Worm (Caenorhabditis elegans) whole organism, L1 larva: Measurements from ENCODE around the gene npr-17.

Source experiments
- C04F5.9 ChIP-seq: sonication (generic microtip); optimal IDR thresholded peaks from 2 replicates; lab custom pipeline; 2016; ENCODE audit warnings: missing genetic modification characterization, missing compliant biosample characterization
- C34B4.2 ChIP-seq: sonication (generic microtip); optimal IDR thresholded peaks from 2 replicates; lab custom pipeline; 2017; ENCODE audit warnings: mild to moderate bottlenecking, missing genetic modification characterization, missing compliant biosample characterization
- F16B12.6 ChIP-seq: fragments of 150-350 bp; optimal IDR thresholded peaks from 2 replicates; lab custom pipeline; 2014; ENCODE audit warnings: missing biosample characterization, missing genetic modification characterization
- aha-1 ChIP-seq: fragments of 150-350 bp; optimal IDR thresholded peaks from 2 replicates; lab custom pipeline; 2014; ENCODE audit warnings: missing biosample characterization, missing genetic modification characterization
- blmp-1 ChIP-seq: fragments of 150-350 bp; optimal IDR thresholded peaks from 2 replicates; lab custom pipeline; 2014; ENCODE audit warnings: missing biosample characterization, missing genetic modification characterization
- ceh-8 ChIP-seq: fragments of 200-800 bp; sonication (Bioruptor generic); optimal IDR thresholded peaks from 2 replicates; lab custom pipeline; 2018; ENCODE audit warnings: mild to moderate bottlenecking, missing genetic modification characterization, moderate library complexity, missing compliant biosample characterization
- ceh-82 ChIP-seq, 3 experiments: fragments of 150-350 bp in 1 of 3; sonication (generic microtip) in 2 of 3; optimal IDR thresholded peaks; 2 replicates each; lab custom pipeline; 2014 to 2017; ENCODE audit warnings: missing biosample characterization in 3 of 3, missing genetic modification characterization in 3 of 3
- ceh-88 ChIP-seq: fragments of 200-800 bp; sonication (Bioruptor generic); IDR thresholded peaks from 2 replicates; pipeline ENCODE4 v1.3.6; 2022; ENCODE audit warnings: missing genetic modification characterization, missing compliant biosample characterization
- dpl-1 ChIP-seq, 3 experiments: fragments of 150-350 bp in 2 of 3; sonication (generic microtip) in 1 of 3; optimal IDR thresholded peaks; 2 replicates each; lab custom pipeline; 2014 to 2017; ENCODE audit warnings: missing biosample characterization in 3 of 3, missing genetic modification characterization in 3 of 3, missing genetic modification reagents in 3 of 3
- efl-1 ChIP-seq, 4 experiments: fragments of 150-350 bp; optimal IDR thresholded peaks in 3 of 4; peaks in 1 of 4; 1 replicate in 1 of 4; 2 replicates in 3 of 4; lab custom pipeline; 2014; ENCODE audit warnings: missing biosample characterization in 2 of 4, missing genetic modification characterization in 2 of 4, missing genetic modification reagents in 2 of 4
- efl-3 ChIP-seq: fragments of 200-800 bp; sonication (Bioruptor generic); optimal IDR thresholded peaks from 2 replicates; lab custom pipeline; 2018; ENCODE audit warnings: mild to moderate bottlenecking, missing genetic modification characterization, missing compliant biosample characterization
- egl-13 ChIP-seq: sonication (generic microtip); optimal IDR thresholded peaks from 2 replicates; lab custom pipeline; 2016; ENCODE audit warnings: missing genotype, missing genetic modification reagents, missing genetic modification characterization, missing compliant biosample characterization
- elt-3 ChIP-seq, 6 experiments: fragments of 150-350 bp in 1 of 6; sonication (generic microtip); optimal IDR thresholded peaks; 2 replicates each; lab custom pipeline; 2017 to 2018; ENCODE audit warnings: missing biosample characterization in 6 of 6, missing genetic modification characterization in 6 of 6, inconsistent platforms in 1 of 6
- grh-1 ChIP-seq: fragments of 200-800 bp; sonication (Bioruptor generic); IDR thresholded peaks from 2 replicates; pipeline ENCODE4 v1.3.6; 2022; ENCODE audit warnings: missing genetic modification reagents, missing genetic modification characterization, missing compliant biosample characterization
- hpl-2 ChIP-seq: fragments of 150-350 bp; optimal IDR thresholded peaks from 2 replicates; lab custom pipeline; 2014; ENCODE audit warnings: missing biosample characterization, missing genetic modification reagents, missing genetic modification characterization
- isw-1 ChIP-seq: fragments of 200-800 bp; sonication (Bioruptor generic); IDR thresholded peaks from 2 replicates; pipeline ENCODE4 v1.3.6; 2022; ENCODE audit warnings: missing genetic modification characterization, missing compliant biosample characterization
- lin-13 ChIP-seq: fragments of 150-350 bp; optimal IDR thresholded peaks from 2 replicates; lab custom pipeline; 2014; ENCODE audit warnings: missing biosample characterization, missing genetic modification reagents, missing genetic modification characterization
- lin-14 ChIP-seq: fragments of 200-800 bp; sonication (Bioruptor generic); optimal IDR thresholded peaks from 2 replicates; lab custom pipeline; 2018; ENCODE audit warnings: mild to moderate bottlenecking, missing genetic modification characterization, moderate library complexity, missing compliant biosample characterization
- mab-9 ChIP-seq: fragments of 200-800 bp; sonication (Bioruptor generic); IDR thresholded peaks from 2 replicates; pipeline ENCODE4 v1.3.6; 2022; ENCODE audit warnings: missing genetic modification reagents, missing genetic modification characterization, missing compliant biosample characterization
- mdl-1 ChIP-seq, 2 experiments: fragments of 150-350 bp; optimal IDR thresholded peaks; 2 replicates each; lab custom pipeline; 2014 to 2017; ENCODE audit warnings: missing biosample characterization in 2 of 2, missing genetic modification characterization in 2 of 2, inconsistent platforms in 1 of 2
- mef-2 ChIP-seq: fragments of 150-350 bp; optimal IDR thresholded peaks from 2 replicates; lab custom pipeline; 2014; ENCODE audit warnings: missing biosample characterization, missing genetic modification characterization
- nhr-12 ChIP-seq: sonication (generic microtip); optimal IDR thresholded peaks from 2 replicates; lab custom pipeline; 2017; ENCODE audit warnings: missing biosample characterization, missing genetic modification characterization
- nhr-28 ChIP-seq: fragments of 150-350 bp; optimal IDR thresholded peaks from 2 replicates; lab custom pipeline; 2014; ENCODE audit warnings: missing biosample characterization, missing genetic modification characterization
- nhr-71 ChIP-seq: sonication (generic microtip); optimal IDR thresholded peaks from 2 replicates; lab custom pipeline; 2016; ENCODE audit warnings: mild to moderate bottlenecking, missing genetic modification characterization, moderate library complexity, missing compliant biosample characterization
- nhr-76 ChIP-seq: sonication (generic microtip); optimal IDR thresholded peaks from 2 replicates; lab custom pipeline; 2017; ENCODE audit warnings: missing biosample characterization, missing genetic modification characterization
- nhr-77 ChIP-seq: fragments of 150-350 bp; optimal IDR thresholded peaks from 2 replicates; lab custom pipeline; 2014; ENCODE audit warnings: missing biosample characterization, missing genetic modification characterization
- nhr-84 ChIP-seq: sonication (generic microtip); optimal IDR thresholded peaks from 2 replicates; lab custom pipeline; 2017; ENCODE audit warnings: missing biosample characterization, missing genetic modification characterization
- nhr-85 ChIP-seq: sonication (generic microtip); peaks from one replicate; lab custom pipeline; 2016; ENCODE audit warnings: missing genetic modification characterization, inconsistent platforms, missing compliant biosample characterization
- pax-3 ChIP-seq: fragments of 200-800 bp; sonication (Bioruptor generic); optimal IDR thresholded peaks from 2 replicates; lab custom pipeline; 2018; ENCODE audit warnings: mild to moderate bottlenecking, missing genetic modification characterization, moderate library complexity, missing compliant biosample characterization
- sptf-1 ChIP-seq: fragments of 150-350 bp; optimal IDR thresholded peaks from 2 replicates; lab custom pipeline; 2014; ENCODE audit warnings: missing biosample characterization, missing genetic modification characterization
- sup-37 ChIP-seq: fragments of 200-800 bp; sonication (Bioruptor generic); optimal IDR thresholded peaks from 2 replicates; lab custom pipeline; 2018; ENCODE audit warnings: mild to moderate bottlenecking, missing genetic modification characterization, missing compliant biosample characterization
- swsn-7 ChIP-seq: sonication (generic microtip); optimal IDR thresholded peaks from 2 replicates; lab custom pipeline; 2016; ENCODE audit warnings: missing genetic modification characterization, missing compliant biosample characterization
- tbx-2 ChIP-seq: sonication (generic microtip); optimal IDR thresholded peaks from 2 replicates; lab custom pipeline; 2016; ENCODE audit warnings: missing genetic modification characterization, missing compliant biosample characterization
- tlp-1 ChIP-seq: fragments of 150-350 bp; optimal IDR thresholded peaks from 2 replicates; lab custom pipeline; 2014; ENCODE audit warnings: missing biosample characterization, missing genetic modification characterization
- unc-130 ChIP-seq: fragments of 150-350 bp; optimal IDR thresholded peaks from 2 replicates; lab custom pipeline; 2017; ENCODE audit warnings: missing biosample characterization, missing genetic modification characterization, inconsistent platforms
- unc-30 ChIP-seq: sonication (generic microtip); optimal IDR thresholded peaks from 2 replicates; lab custom pipeline; 2017; ENCODE audit warnings: missing biosample characterization, missing genetic modification characterization
- unc-62 ChIP-seq: fragments of 150-350 bp; optimal IDR thresholded peaks from 2 replicates; lab custom pipeline; 2014; ENCODE audit warnings: missing biosample characterization, missing genetic modification reagents, missing genetic modification characterization

Gene npr-17

ce11 chrIII:8043784-8044183 lies 47.5 kb upstream of the npr-17 start (continued):
- peak; percentile 86 for TF ChIP-seq mab-9 (GFP tag; lab: Robert Waterston, UW)
- TF ChIP-seq elt-3 (tag; optimal IDR thresholded peaks at IDR 0.05; lab: Kevin White, UChicago): peak; percentile 6 to 98 (median 74)
- peak; percentile 39 for TF ChIP-seq sup-37 (GFP tag; lab: Kevin White, UChicago)
- TF ChIP-seq sptf-1 (tag; lab: Kevin White, UChicago): no peak
- peak; percentile 96 for TF ChIP-seq hpl-2 (GFP tag; lab: Kevin White, UChicago)
- TF ChIP-seq lin-13 (GFP tag; lab: Kevin White, UChicago): peak; percentile 98
- TF ChIP-seq tbx-2: peak; percentile 95
- peak; percentile 98 for TF ChIP-seq lin-14 (GFP tag; lab: Kevin White, UChicago)
- peak; percentile 86 for TF ChIP-seq egl-13 (tag; lab: Kevin White, UChicago)
- TF ChIP-seq nhr-76 (tag; lab: Kevin White, UChicago): peak; percentile 17
- TF ChIP-seq C34B4.2 (tag; lab: Kevin White, UChicago): no peak
- TF ChIP-seq F16B12.6 (tag; lab: Kevin White, UChicago): peak; percentile 80
- TF ChIP-seq unc-62 (GFP tag; lab: Kevin White, UChicago): peak; percentile 50

- no peak for TF ChIP-seq nhr-12 (tag; lab: Kevin White, UChicago)
- no peak for TF ChIP-seq elt-3 (tag; optimal IDR thresholded peaks at IDR 0.05; lab: Kevin White, UChicago)
- no peak for TF ChIP-seq tlp-1 (tag; lab: Kevin White, UChicago)
- no peak for TF ChIP-seq tbx-2
- no peak for TF ChIP-seq F16B12.6 (tag; lab: Kevin White, UChicago)
- TF ChIP-seq nhr-84 (tag; lab: Kevin White, UChicago): no peak
- no peak for TF ChIP-seq mef-2 (tag; lab: Kevin White, UChicago)
- no peak for TF ChIP-seq nhr-77 (tag; lab: Kevin White, UChicago)
- TF ChIP-seq blmp-1 (tag; lab: Kevin White, UChicago): no peak
- TF ChIP-seq nhr-28 (tag; lab: Kevin White, UChicago): no peak
- no peak for TF ChIP-seq grh-1 (GFP tag; lab: Robert Waterston, UW)
- TF ChIP-seq unc-130 (tag; lab: Kevin White, UChicago): no peak
- no peak for TF ChIP-seq pax-3 (tag; lab: Kevin White, UChicago)
- TF ChIP-seq aha-1 (tag; lab: Kevin White, UChicago): no peak
- no peak for TF ChIP-seq dpl-1 (GFP tag; optimal IDR thresholded peaks at IDR 0.05; lab: Kevin White, UChicago)
- no peak for TF ChIP-seq C04F5.9 (tag; lab: Kevin White, UChicago)
- TF ChIP-seq sptf-1 (tag; lab: Kevin White, UChicago): no peak
- TF ChIP-seq efl-3 (GFP tag; lab: Kevin White, UChicago): no peak
- no peak for TF ChIP-seq hpl-2 (GFP tag; lab: Kevin White, UChicago)
- no peak for TF ChIP-seq ceh-88
Observed at ce11 chrIII:8042775-8043174, 46.5 kb upstream of the npr-17 start, which contains the start of gene K12H4.6. TSS of gene K12H4.6 (minus strand) at chrIII:8042875.

- TF ChIP-seq nhr-28 (tag; lab: Kevin White, UChicago): no peak
- no peak for TF ChIP-seq ceh-8 (GFP tag; lab: Kevin White, UChicago)
- no peak for TF ChIP-seq ceh-82 (tag; optimal IDR thresholded peaks at IDR 0.05; lab: Kevin White, UChicago)
- TF ChIP-seq ceh-88: no peak
- no peak for TF ChIP-seq sup-37 (GFP tag; lab: Kevin White, UChicago)
- TF ChIP-seq unc-30 (tag; lab: Kevin White, UChicago): no peak
- TF ChIP-seq swsn-7 (tag; lab: Kevin White, UChicago): no peak
- TF ChIP-seq mdl-1 (tag; optimal IDR thresholded peaks at IDR 0.05; lab: Kevin White, UChicago): no peak
- no peak for TF ChIP-seq isw-1 (GFP tag; lab: Robert Waterston, UW)
- no peak for TF ChIP-seq nhr-71 (tag; lab: Kevin White, UChicago)
- TF ChIP-seq, all 84 proteins: peak for 0
Observed at ce11 chrIII:8037941-8038340, 41.7 kb upstream of the npr-17 start, which contains the start of gene dpf-6. TSS of gene dpf-6 (plus strand) at chrIII:8038241.

ce11 chrIII:8036497-8036896 lies 40.2 kb upstream of the npr-17 start:
- TF ChIP-seq isw-1 (GFP tag; lab: Robert Waterston, UW): no peak
- TF ChIP-seq efl-1 (optimal IDR thresholded peaks at IDR 0.05; lab: Kevin White, UChicago): no peak
- peak in 1 of 2 experiments; percentile 63 for TF ChIP-seq efl-1 (GFP tag; optimal IDR thresholded peaks at IDR 0.05 in 1 of 2; lab: Kevin White, UChicago)
- peak in 4 of 6 experiments; percentile 1 to 80 (median 54) for TF ChIP-seq elt-3 (tag; optimal IDR thresholded peaks at IDR 0.05; lab: Kevin White, UChicago)
- peak; percentile 35 for TF ChIP-seq blmp-1 (tag; lab: Kevin White, UChicago)
- TF ChIP-seq nhr-84 (tag; lab: Kevin White, UChicago): no peak
- TF ChIP-seq nhr-85 (tag; lab: Kevin White, UChicago): peak; percentile 50
